Fruit fly (Drosophila melanogaster): ENCODE data around the gene Nmd3.

Nmd3 gene

dm6 chrX:2141159-2141853, 43.2 kb downstream of the Nmd3 start, which contains the start of gene D2hgdh (continued):
- TF ChIP-seq CG32532 (GFP tag; IDR thresholded peaks at IDR 0.05) (peak; percentile 59), lilli (GFP tag; optimal IDR thresholded peaks at IDR 0.05) (peak; percentile 45), br (optimal IDR thresholded peaks at IDR 0.05) (no peak), Mes4 (GFP tag; optimal IDR thresholded peaks at IDR 0.05) (no peak), BtbVII (GFP tag; optimal IDR thresholded peaks at IDR 0.05) (no peak), pita (GFP tag; optimal IDR thresholded peaks at IDR 0.05) (no peak), ara (GFP tag; IDR thresholded peaks at IDR 0.05) (no peak), Hmx (GFP tag; optimal IDR thresholded peaks at IDR 0.05) (no peak), CG15073 (GFP tag; optimal IDR thresholded peaks at IDR 0.05) (no peak), ap (GFP tag; IDR thresholded peaks at IDR 0.05) (no peak), CG1233 (GFP tag; optimal IDR thresholded peaks at IDR 0.05) (no peak), sr (GFP tag; IDR thresholded peaks at IDR 0.05) (no peak), ewg (GFP tag; optimal IDR thresholded peaks at IDR 0.05) (no peak), Lim3 (GFP tag; IDR thresholded peaks at IDR 0.05) (no peak), NfI (GFP tag; optimal IDR thresholded peaks at IDR 0.05) (no peak), Meics (GFP tag; optimal IDR thresholded peaks at IDR 0.05) (peak; percentile 8), sd (tag; optimal IDR thresholded peaks at IDR 0.05) (no peak), B-H2 (GFP tag; optimal IDR thresholded peaks at IDR 0.05) (no peak), chn (GFP tag; optimal IDR thresholded peaks at IDR 0.05) (no peak), Deaf1 (tag; optimal IDR thresholded peaks at IDR 0.05) (no peak), inv (GFP tag; IDR thresholded peaks at IDR 0.05; ENCODE audit: partially characterized antibody) (no peak), CG2199 (GFP tag; IDR thresholded peaks at IDR 0.05) (no peak), Pdp1 (GFP tag; optimal IDR thresholded peaks at IDR 0.05) (no peak), CG14860 (GFP tag; IDR thresholded peaks at IDR 0.05; ENCODE audit: partially characterized antibody) (no peak), row (GFP tag; IDR thresholded peaks at IDR 0.05) (peak; percentile 21; the same call in 1 of the 3 replicates), shn (GFP tag; optimal IDR thresholded peaks at IDR 0.05) (no peak), CG4282 (GFP tag; optimal IDR thresholded peaks at IDR 0.05) (no peak), TFAM (GFP tag; optimal IDR thresholded peaks at IDR 0.05) (no peak), Ada2b (GFP tag; IDR thresholded peaks at IDR 0.05) (0 out of 2 replicates have a peak, but pooled peaks have one; percentile 7), Hr78 (GFP tag; optimal IDR thresholded peaks at IDR 0.05) (no peak), CG15479 (GFP tag; optimal IDR thresholded peaks at IDR 0.05) (no peak), gem (tag; optimal IDR thresholded peaks at IDR 0.05) (peak; percentile 30), slbo (GFP tag; IDR thresholded peaks at IDR 0.05) (peak; percentile 49)

dm6 chrX:2140487-2140886, 44.0 kb downstream of the Nmd3 start:
- peak; percentile 7 for TF ChIP-seq CG8388 (GFP tag; optimal IDR thresholded peaks at IDR 0.05)
- TF ChIP-seq CG33557 (GFP tag; optimal IDR thresholded peaks at IDR 0.05), result peak; percentile 8
- TF ChIP-seq Ets97D (GFP tag; optimal IDR thresholded peaks at IDR 0.05), result peak; percentile 79
- peak; percentile 26 for TF ChIP-seq CG10543 (GFP tag; optimal IDR thresholded peaks at IDR 0.05)
- peak; percentile 29 for TF ChIP-seq nerfin-1 (tag; optimal IDR thresholded peaks at IDR 0.05)
- peak; percentile 53; the same call in 1 of the 2 replicates for TF ChIP-seq aop (GFP tag; IDR thresholded peaks at IDR 0.05)
- TF ChIP-seq Opbp (GFP tag; IDR thresholded peaks at IDR 0.05; ENCODE audit: partially characterized antibody), result 0 out of 3 replicates have a peak, but pooled peaks have one; percentile 29
- peak; percentile 98 for TF ChIP-seq Nf-YB (GFP tag; optimal IDR thresholded peaks at IDR 0.05)
- TF ChIP-seq CG17385 (GFP tag; optimal IDR thresholded peaks at IDR 0.05), result peak; percentile 1
- no peak for TF ChIP-seq sob (GFP tag; IDR thresholded peaks at IDR 0.05)
- peak; percentile 30 for TF ChIP-seq NfI (GFP tag; optimal IDR thresholded peaks at IDR 0.05)
- no peak for TF ChIP-seq CG8290 (GFP tag; optimal IDR thresholded peaks at IDR 0.05)
- peak in 1 of 2 experiments; percentile 15 for TF ChIP-seq CG8290 (tag; optimal IDR thresholded peaks at IDR 0.05)
- TF ChIP-seq ab (GFP tag; optimal IDR thresholded peaks at IDR 0.05), result no peak
- TF ChIP-seq ci (GFP tag; IDR thresholded peaks at IDR 0.05), result peak; percentile 48; the same call in 1 of the 3 replicates
- TF ChIP-seq kni (GFP tag; optimal IDR thresholded peaks at IDR 0.05), result peak; percentile 33
- peak; percentile 58 for TF ChIP-seq pfk (GFP tag; optimal IDR thresholded peaks at IDR 0.05)
- peak; percentile 8; the same call in 1 of the 2 replicates for TF ChIP-seq crol (GFP tag; IDR thresholded peaks at IDR 0.05)
- TF ChIP-seq vvl (GFP tag; IDR thresholded peaks at IDR 0.05), result peak; percentile 41; the same call in 1 of the 2 replicates

Measured in whole organism, embryonic.